Fruit fly (Drosophila melanogaster): ENCODE measurements around the gene Sox21b.

The Sox21b gene

DNA sequence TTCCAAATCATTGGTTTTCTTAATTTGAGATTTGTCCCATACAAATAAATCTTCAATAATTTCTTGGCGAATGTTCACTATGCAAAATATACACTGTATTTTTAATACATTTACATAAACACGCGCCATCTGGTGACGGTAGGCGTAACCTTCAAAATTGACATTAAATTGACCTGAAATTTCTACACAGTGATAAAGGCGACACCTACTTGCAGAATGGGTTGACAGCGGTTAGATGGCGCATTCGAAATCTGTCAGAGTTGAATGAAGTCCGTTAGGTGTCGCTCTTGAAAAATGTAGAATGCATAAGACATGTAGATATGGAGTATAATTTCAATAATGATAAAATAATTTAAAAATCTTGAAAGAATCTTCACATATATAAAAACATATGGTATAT, 19.7 kb downstream of the Sox21b start (continued):
- peak; percentile 45; the same call in 1 of the 2 replicates for TF ChIP-seq dimm (GFP tag; IDR thresholded peaks at IDR 0.05)
- peak; percentile 24 for TF ChIP-seq CG9727 (GFP tag; optimal IDR thresholded peaks at IDR 0.05)
- peak; percentile 46 for TF ChIP-seq Adf1 (GFP tag; IDR thresholded peaks at IDR 0.05)
- TF ChIP-seq Taf1 (GFP tag; IDR thresholded peaks at IDR 0.05), result peak; percentile 44; the same call in 1 of the 2 replicates
- peak; percentile 52 for TF ChIP-seq Doc2 (GFP tag; IDR thresholded peaks at IDR 0.05)
- TF ChIP-seq org-1 (GFP tag; optimal IDR thresholded peaks at IDR 0.05), result peak; percentile 29
- TF ChIP-seq fd96Cb (tag; optimal IDR thresholded peaks at IDR 0.05), result peak; percentile 72
- no peak; the same call in 1 of the 2 replicates for TF ChIP-seq wor (GFP tag; IDR thresholded peaks at IDR 0.05)
- TF ChIP-seq tgo (GFP tag; IDR thresholded peaks at IDR 0.05), result peak; percentile 71
- peak; percentile 23 for TF ChIP-seq CG12104 (GFP tag; optimal IDR thresholded peaks at IDR 0.05)
- TF ChIP-seq CG14014 (GFP tag; IDR thresholded peaks at IDR 0.05), result peak; percentile 80
- TF ChIP-seq CG9876 (GFP tag; optimal IDR thresholded peaks at IDR 0.05), result peak; percentile 96
- TF ChIP-seq disco-r (GFP tag; optimal IDR thresholded peaks at IDR 0.05), result peak; percentile 58
- TF ChIP-seq D19A (tag; optimal IDR thresholded peaks at IDR 0.05), result peak; percentile 66
- TF ChIP-seq cg (GFP tag; optimal IDR thresholded peaks at IDR 0.05), result no peak
- TF ChIP-seq crp (GFP tag; optimal IDR thresholded peaks at IDR 0.05), result peak in 1 of 2 experiments; percentile 6
- TF ChIP-seq sd (tag; optimal IDR thresholded peaks at IDR 0.05), result no peak
- no peak for TF ChIP-seq so (GFP tag; IDR thresholded peaks at IDR 0.05)
- TF ChIP-seq Xbp1 (GFP tag; optimal IDR thresholded peaks at IDR 0.05), result peak; percentile 96
- TF ChIP-seq CG4617 (GFP tag; optimal IDR thresholded peaks at IDR 0.05; ENCODE audit: borderline replicate concordance), result peak; percentile 69
- no peak for TF ChIP-seq CG30020 (tag; optimal IDR thresholded peaks at IDR 0.05)
- no peak; the same call in 1 of the 2 replicates for TF ChIP-seq ap (GFP tag; IDR thresholded peaks at IDR 0.05)
- TF ChIP-seq BEAF-32 (GFP tag; optimal IDR thresholded peaks at IDR 0.05), result peak; percentile 10
- TF ChIP-seq H2.0 (GFP tag; IDR thresholded peaks at IDR 0.05), result peak; percentile 80
- peak; percentile 74 for TF ChIP-seq CG7372 (GFP tag; IDR thresholded peaks at IDR 0.05)
- TF ChIP-seq insv (GFP tag; optimal IDR thresholded peaks at IDR 0.05), result peak in 1 of 2 experiments; percentile 78
- TF ChIP-seq Sry-δ (GFP tag; optimal IDR thresholded peaks at IDR 0.05), result peak; percentile 46
- TF ChIP-seq CG10959 (GFP tag; IDR thresholded peaks at IDR 0.05), result peak; percentile 83
- TF ChIP-seq CG34224 (GFP tag; IDR thresholded peaks at IDR 0.05; ENCODE audit: partially characterized antibody), result no peak
- TF ChIP-seq CG4282 (GFP tag; optimal IDR thresholded peaks at IDR 0.05), result peak; percentile 89
- TF ChIP-seq pros (GFP tag; optimal IDR thresholded peaks at IDR 0.05), result no peak
- TF ChIP-seq CG3281 (GFP tag; optimal IDR thresholded peaks at IDR 0.05), result peak; percentile 25
- peak; percentile 99 for TF ChIP-seq CTCF (GFP tag; optimal IDR thresholded peaks at IDR 0.05)
- peak; percentile 76 for TF ChIP-seq zfh2 (GFP tag; optimal IDR thresholded peaks at IDR 0.05)
- TF ChIP-seq hkb (optimal IDR thresholded peaks at IDR 0.05), result peak; percentile 57
- TF ChIP-seq hkb (GFP tag; IDR thresholded peaks at IDR 0.05), result peak; percentile 39
- TF ChIP-seq pnt (GFP tag; optimal IDR thresholded peaks at IDR 0.05), result peak; percentile 95
- peak; percentile 84 for TF ChIP-seq CoRest (tag; optimal IDR thresholded peaks at IDR 0.05)
- TF ChIP-seq CG8388 (GFP tag; optimal IDR thresholded peaks at IDR 0.05), result peak; percentile 29
- TF ChIP-seq CG7839 (tag; optimal IDR thresholded peaks at IDR 0.05), result peak; percentile 82
- TF ChIP-seq lbe (GFP tag; optimal IDR thresholded peaks at IDR 0.05), result no peak
- TF ChIP-seq Hr51 (GFP tag; optimal IDR thresholded peaks at IDR 0.05), result peak; percentile 55 to 79
- TF ChIP-seq zfh1 (GFP tag; IDR thresholded peaks at IDR 0.05), result peak; percentile 82
- peak; percentile 71 for TF ChIP-seq Dad (GFP tag; optimal IDR thresholded peaks at IDR 0.05)
- TF ChIP-seq wdn (GFP tag; IDR thresholded peaks at IDR 0.05), result peak; percentile 70; the same call in 1 of the 2 replicates
- peak; percentile 78 for TF ChIP-seq CG12155 (GFP tag; optimal IDR thresholded peaks at IDR 0.05)
- TF ChIP-seq en (GFP tag; optimal IDR thresholded peaks at IDR 0.05), result peak; percentile 65
- peak; percentile 34 for TF ChIP-seq ftz-f1 (GFP tag; optimal IDR thresholded peaks at IDR 0.05)
- peak; percentile 91 for TF ChIP-seq Mrtf (GFP tag; IDR thresholded peaks at IDR 0.05)
- no peak for TF ChIP-seq CG4360 (GFP tag; IDR thresholded peaks at IDR 0.05)
- peak; percentile 81 for TF ChIP-seq CG14441 (GFP tag; IDR thresholded peaks at IDR 0.05)
- TF ChIP-seq Bteb2 (GFP tag; optimal IDR thresholded peaks at IDR 0.05), result peak; percentile 43
